Fruit fly (Drosophila melanogaster) whole organism, wandering third instar larva: Measurements from ENCODE around the gene Atat.

Source experiments
- Abd-B ChIP-seq: fragments of >200 bp; optimal IDR thresholded peaks from 2 replicates; lab custom pipeline; 2017; ENCODE audit warnings: missing biosample characterization, missing genetic modification characterization
- CG32264 ChIP-seq: fragments of 200-800 bp; sonication (Bioruptor generic); optimal IDR thresholded peaks from 2 replicates; lab custom pipeline; 2016; ENCODE audit warnings: missing biosample characterization, missing genetic modification characterization
- CG9705 ChIP-seq: fragments of 200-800 bp; sonication (Bioruptor generic); optimal IDR thresholded peaks from 2 replicates; lab custom pipeline; 2018; ENCODE audit warnings: missing biosample characterization, mild to moderate bottlenecking, missing genetic modification characterization
- CrebA ChIP-seq: fragments of 200-800 bp; sonication (Bioruptor generic); optimal IDR thresholded peaks from 2 replicates; lab custom pipeline; 2016; ENCODE audit warnings: missing biosample characterization, mild to moderate bottlenecking, missing genetic modification characterization, borderline replicate concordance
- Dfd ChIP-seq: fragments of >200 bp; optimal IDR thresholded peaks from 2 replicates; lab custom pipeline; 2017; ENCODE audit warnings: missing biosample characterization, missing genetic modification characterization
- HLH106 ChIP-seq: fragments of 200-800 bp; optimal IDR thresholded peaks from 3 replicates; lab custom pipeline; 2019; ENCODE audit warnings: missing biosample characterization, mild to moderate bottlenecking, missing genetic modification characterization, moderate library complexity
- Hnf4 ChIP-seq: fragments of 200-800 bp; sonication (Bioruptor generic); optimal IDR thresholded peaks from 2 replicates; lab custom pipeline; 2016; ENCODE audit warnings: missing biosample characterization, mild to moderate bottlenecking, missing genetic modification characterization
- Hr78 ChIP-seq: fragments of >200 bp; optimal IDR thresholded peaks from 2 replicates; lab custom pipeline; 2017; ENCODE audit warnings: missing biosample characterization, missing genetic modification characterization
- Jra ChIP-seq: sonication (Bioruptor generic); optimal IDR thresholded peaks from 2 replicates; lab custom pipeline; 2016; ENCODE audit warnings: missing biosample characterization, missing genetic modification characterization
- Myc ChIP-seq: fragments of >200 bp; optimal IDR thresholded peaks from 2 replicates; lab custom pipeline; 2017
- N ChIP-seq: fragments of >200 bp; optimal IDR thresholded peaks from 2 replicates; lab custom pipeline; 2018; ENCODE audit warnings: missing biosample characterization, missing external identifiers, missing genetic modification characterization
- OdsH ChIP-seq: fragments of 200-800 bp; sonication (Bioruptor generic); optimal IDR thresholded peaks from 2 replicates; lab custom pipeline; 2016; ENCODE audit warnings: missing biosample characterization, mild to moderate bottlenecking, missing genetic modification characterization
- Rel ChIP-seq, 2 experiments: fragments of 200-800 bp; sonication (Bioruptor generic) in 1 of 2; optimal IDR thresholded peaks; 2 replicates in 1 of 2; 3 replicates in 1 of 2; lab custom pipeline; 2016 to 2019; ENCODE audit warnings: mild to moderate bottlenecking in 2 of 2, missing biosample characterization in 2 of 2, missing genetic modification characterization in 2 of 2, moderate library complexity in 1 of 2
- Sp1 ChIP-seq: fragments of 200-800 bp; sonication (Bioruptor generic); optimal IDR thresholded peaks from 3 replicates; lab custom pipeline; 2019; ENCODE audit warnings: missing biosample characterization, mild to moderate bottlenecking, missing genetic modification characterization, moderate library complexity
- br ChIP-seq: fragments of 200-800 bp; sonication (Bioruptor generic); optimal IDR thresholded peaks from 2 replicates; lab custom pipeline; 2016; ENCODE audit warnings: missing biosample characterization, missing genetic modification characterization
- brk ChIP-seq: fragments of 200-800 bp; sonication (Bioruptor generic); optimal IDR thresholded peaks from 2 replicates; lab custom pipeline; 2016; ENCODE audit warnings: missing biosample characterization, mild to moderate bottlenecking, missing genetic modification characterization
- dl ChIP-seq, 2 experiments: fragments of 175-275, 200-275 bp in 1 of 2; fragments of 200-275 bp in 1 of 2; sonication (Bioruptor generic); optimal IDR thresholded peaks; lab custom pipeline; 2018; ENCODE audit warnings: mild to moderate bottlenecking in 2 of 2, missing biosample characterization in 2 of 2, missing genetic modification characterization in 2 of 2, moderate library complexity in 2 of 2; ENCODE audit not compliant: partially characterized antibody in 2 of 2, insufficient read depth in 1 of 2
- dmrt93B ChIP-seq: fragments of 200-800 bp; sonication (Bioruptor generic); optimal IDR thresholded peaks from 2 replicates; lab custom pipeline; 2018; ENCODE audit warnings: missing biosample characterization, mild to moderate bottlenecking, missing genetic modification characterization
- dsf ChIP-seq: sonication (Bioruptor generic); optimal IDR thresholded peaks from 2 replicates; lab custom pipeline; 2016; ENCODE audit warnings: missing biosample characterization, missing genetic modification characterization, borderline replicate concordance
- ey ChIP-seq: fragments of 200-800 bp; sonication (Bioruptor generic); optimal IDR thresholded peaks from 2 replicates; lab custom pipeline; 2016; ENCODE audit warnings: missing biosample characterization, missing genetic modification characterization
- foxo ChIP-seq, 2 experiments: fragments of 200-800 bp; sonication (Bioruptor generic); optimal IDR thresholded peaks; 2 replicates in 1 of 2; 3 replicates in 1 of 2; lab custom pipeline; 2016 to 2017; ENCODE audit warnings: missing biosample characterization in 2 of 2, missing genetic modification characterization in 2 of 2
- fru ChIP-seq: fragments of 200-800 bp; sonication (Bioruptor generic); optimal IDR thresholded peaks from 3 replicates; lab custom pipeline; 2016; ENCODE audit warnings: missing biosample characterization, mild to moderate bottlenecking, missing genetic modification characterization
- h ChIP-seq: fragments of 200-800 bp; sonication (Bioruptor generic); optimal IDR thresholded peaks from 3 replicates; lab custom pipeline; 2016; ENCODE audit warnings: missing biosample characterization, mild to moderate bottlenecking, missing genetic modification characterization
- jim ChIP-seq: fragments of 175-275, 200-325 bp; sonication (Bioruptor generic); optimal IDR thresholded peaks from 2 replicates; lab custom pipeline; 2016; ENCODE audit warnings: missing biosample characterization, mild to moderate bottlenecking, missing genetic modification characterization
- pan ChIP-seq: fragments of >200 bp; optimal IDR thresholded peaks from 2 replicates; lab custom pipeline; 2017
- psq ChIP-seq: fragments of 200-800 bp; sonication (Bioruptor generic); optimal IDR thresholded peaks from 3 replicates; lab custom pipeline; 2017; ENCODE audit warnings: missing biosample characterization, mild to moderate bottlenecking, missing genetic modification characterization, moderate library complexity
- rgr ChIP-seq: fragments of 200-800 bp; sonication (Bioruptor generic); optimal IDR thresholded peaks from 3 replicates; lab custom pipeline; 2016; ENCODE audit warnings: missing biosample characterization, mild to moderate bottlenecking, missing genetic modification characterization
- sage ChIP-seq: fragments of 200-800 bp; sonication (Bioruptor generic); optimal IDR thresholded peaks from 2 replicates; lab custom pipeline; 2016; ENCODE audit warnings: missing biosample characterization, mild to moderate bottlenecking, missing genetic modification characterization
- sv ChIP-seq: fragments of 200-800 bp; sonication (Bioruptor generic); optimal IDR thresholded peaks from 3 replicates; lab custom pipeline; 2016; ENCODE audit warnings: missing biosample characterization, missing genetic modification characterization
- tai ChIP-seq: sonication (Bioruptor generic); optimal IDR thresholded peaks from 2 replicates; lab custom pipeline; 2016; ENCODE audit warnings: missing biosample characterization, missing genetic modification characterization
- usp ChIP-seq: fragments of >200 bp; optimal IDR thresholded peaks from 2 replicates; lab custom pipeline; 2017; ENCODE audit warnings: missing biosample characterization, missing genetic modification characterization
- woc ChIP-seq: sonication (Bioruptor generic); optimal IDR thresholded peaks from 2 replicates; lab custom pipeline; 2016; ENCODE audit warnings: missing biosample characterization, mild to moderate bottlenecking, missing genetic modification characterization

The Atat gene

dm6 chr3L:9455819-9456388 is 29.3 kb upstream of the Atat start, which contains the start of the genes phol and CG3552:
TSS of gene phol (minus strand) at chr3L:9456281.
TSS of gene CG3552 (plus strand) at chr3L:9456318.
- TF ChIP-seq Abd-B (GFP tag; lab: Kevin White, UChicago) (no peak), foxo (GFP tag; optimal IDR thresholded peaks at IDR 0.05; lab: Kevin White, UChicago) (peak in 1 of 2 experiments; percentile 3), fru (no peak), dsf (GFP tag; lab: Kevin White, UChicago) (no peak), brk (GFP tag; lab: Kevin White, UChicago) (no peak), HLH106 (tag; lab: Kevin White, UChicago) (peak; percentile 2), Myc (lab: Kevin White, UChicago) (peak; percentile 9), Sp1 (peak; percentile 26), Rel (GFP tag; optimal IDR thresholded peaks at IDR 0.05; lab: Kevin White, UChicago) (no peak), Rel (tag; optimal IDR thresholded peaks at IDR 0.05; lab: Kevin White, UChicago) (peak; percentile 90), rgr (GFP tag; lab: Kevin White, UChicago) (peak; percentile 7), OdsH (GFP tag; lab: Kevin White, UChicago) (no peak)

- no peak for TF ChIP-seq Rel (GFP tag; optimal IDR thresholded peaks at IDR 0.05; lab: Kevin White, UChicago)
- TF ChIP-seq Rel (tag; optimal IDR thresholded peaks at IDR 0.05; lab: Kevin White, UChicago), result no peak
- peak; percentile 17 for TF ChIP-seq h
These were observed 25.9 kb upstream of the Atat start for dm6 chr3L:9452422-9452821.

- TF ChIP-seq ey (GFP tag; lab: Kevin White, UChicago), result peak; percentile 43
- TF ChIP-seq dl (GFP tag; optimal IDR thresholded peaks at IDR 0.05; lab: Kevin White, UChicago; ENCODE audit: insufficient read depth in 1 of 2, partially characterized antibody in 2 of 2), result no peak
- peak; percentile 71 for TF ChIP-seq Hnf4 (GFP tag; lab: Kevin White, UChicago)
- TF ChIP-seq Hr78 (GFP tag; lab: Kevin White, UChicago), result no peak
- peak; percentile 84 for TF ChIP-seq h
- TF ChIP-seq Dfd (GFP tag; lab: Kevin White, UChicago), result no peak
- TF ChIP-seq dmrt93B (GFP tag; lab: Kevin White, UChicago), result no peak
- peak; percentile 69 for TF ChIP-seq woc
- TF ChIP-seq CrebA (GFP tag; lab: Kevin White, UChicago), result no peak
- TF ChIP-seq Rel (GFP tag; optimal IDR thresholded peaks at IDR 0.05; lab: Kevin White, UChicago), result no peak
- peak; percentile 76 for TF ChIP-seq Rel (tag; optimal IDR thresholded peaks at IDR 0.05; lab: Kevin White, UChicago)
- peak; percentile 78 for TF ChIP-seq HLH106 (tag; lab: Kevin White, UChicago)
- TF ChIP-seq CG32264 (GFP tag; lab: Kevin White, UChicago), result peak; percentile 23
- peak; percentile 83 for TF ChIP-seq fru
- peak; percentile 42 for TF ChIP-seq psq (GFP tag; lab: Kevin White, UChicago)
- peak; percentile 67 for TF ChIP-seq rgr (GFP tag; lab: Kevin White, UChicago)
- TF ChIP-seq foxo (GFP tag; optimal IDR thresholded peaks at IDR 0.05; lab: Kevin White, UChicago), result peak in 1 of 2 experiments; percentile 80
- TF ChIP-seq Jra (GFP tag; lab: Kevin White, UChicago), result peak; percentile 58
- TF ChIP-seq Sp1, result peak; percentile 76
- TF ChIP-seq sage (GFP tag; lab: Kevin White, UChicago), result peak; percentile 75
- no peak for TF ChIP-seq N (GFP tag; lab: Kevin White, UChicago)
- peak; percentile 69 for TF ChIP-seq br
- peak; percentile 6 for TF ChIP-seq OdsH (GFP tag; lab: Kevin White, UChicago)
- TF ChIP-seq usp (GFP tag; lab: Kevin White, UChicago), result no peak
- peak; percentile 15 for TF ChIP-seq Myc (lab: Kevin White, UChicago)
- no peak for TF ChIP-seq pan (lab: Kevin White, UChicago)
- TF ChIP-seq tai (GFP tag; lab: Kevin White, UChicago), result no peak
- TF ChIP-seq CG9705, result peak; percentile 69
- peak; percentile 32 for TF ChIP-seq dsf (GFP tag; lab: Kevin White, UChicago)
- peak; percentile 4 for TF ChIP-seq sv (GFP tag; lab: Kevin White, UChicago)
- TF ChIP-seq, all 38 proteins: peak for 20
These were observed 25.1 kb upstream of the Atat start, which contains the start of the genes CG3448 and ghi for dm6 chr3L:9451522-9452118. TSS of gene CG3448 (minus strand) at chr3L:9451572. TSS of gene ghi (plus strand) at chr3L:9451876.

dm6 chr3L:9447239-9447777 is 20.8 kb upstream of the Atat start:
- TF ChIP-seq fru, result peak; percentile 49
- TF ChIP-seq foxo (GFP tag; optimal IDR thresholded peaks at IDR 0.05; lab: Kevin White, UChicago), result peak; percentile 12 to 61
- no peak for TF ChIP-seq Myc (lab: Kevin White, UChicago)
- TF ChIP-seq sage (GFP tag; lab: Kevin White, UChicago), result no peak
- no peak for TF ChIP-seq Dfd (GFP tag; lab: Kevin White, UChicago)
- TF ChIP-seq psq (GFP tag; lab: Kevin White, UChicago), result peak; percentile 62
- TF ChIP-seq br, result peak; percentile 25
- peak; percentile 45 for TF ChIP-seq h
- TF ChIP-seq jim (GFP tag; lab: Kevin White, UChicago), result no peak
- no peak for TF ChIP-seq Hr78 (GFP tag; lab: Kevin White, UChicago)
- TF ChIP-seq ey (GFP tag; lab: Kevin White, UChicago), result peak; percentile 26
- TF ChIP-seq Hnf4 (GFP tag; lab: Kevin White, UChicago), result peak; percentile 16
